Worm (Caenorhabditis elegans): ENCODE results near the gene jmjd-2.

DNA sequence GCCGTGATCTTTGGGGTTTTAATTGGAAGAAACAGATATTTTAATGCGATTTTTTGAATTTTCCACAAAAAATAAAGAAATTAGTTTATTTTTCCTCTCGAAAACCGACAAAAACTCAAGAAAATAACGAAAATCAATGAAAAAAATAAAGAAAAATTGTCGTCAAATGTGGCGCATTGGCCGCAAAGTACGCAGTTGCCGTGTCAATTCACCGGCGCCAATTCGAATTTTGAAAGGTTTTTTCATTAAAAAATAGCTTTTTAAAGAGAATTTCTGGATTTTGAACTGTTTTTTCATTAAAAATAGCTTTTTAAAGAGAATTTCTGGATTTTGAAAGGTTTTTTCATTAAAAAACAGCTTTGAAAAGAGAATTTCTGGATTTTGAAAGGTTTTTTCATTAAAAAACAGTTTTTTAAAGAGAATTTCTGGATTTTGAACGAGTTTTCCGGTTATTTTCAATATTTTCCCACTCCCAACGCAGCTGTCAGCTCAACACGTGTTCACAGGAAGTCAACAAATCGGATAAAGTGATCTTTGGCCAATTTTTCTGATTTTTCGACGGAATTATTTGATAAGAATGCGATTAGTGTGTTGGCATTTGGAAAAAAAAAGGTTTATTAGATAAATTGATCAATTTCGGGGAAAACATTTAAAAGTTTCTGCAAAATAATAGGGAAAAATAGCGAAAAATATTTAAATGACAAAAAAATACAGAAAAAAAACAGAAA is 8.9 kb downstream of the jmjd-2 start:
- TF ChIP-seq nhr-237 (tag; optimal IDR thresholded peaks at IDR 0.05) (no peak), snpc-4 (tag; optimal IDR thresholded peaks at IDR 0.05) (no peak), zag-1 (tag; optimal IDR thresholded peaks at IDR 0.05) (no peak), elt-1 (tag; optimal IDR thresholded peaks at IDR 0.05) (no peak), nhr-76 (tag; optimal IDR thresholded peaks at IDR 0.05) (no peak), tbx-2 (tag; optimal IDR thresholded peaks at IDR 0.05) (no peak), mml-1 (tag; optimal IDR thresholded peaks at IDR 0.05) (no peak), lin-39 (tag; optimal IDR thresholded peaks at IDR 0.05) (no peak), ama-1 (optimal IDR thresholded peaks at IDR 0.05) (no peak), nhr-11 (tag; optimal IDR thresholded peaks at IDR 0.05) (no peak)
